Worm (Caenorhabditis elegans): ENCODE results near the gene Y43F8C.15.

DNA sequence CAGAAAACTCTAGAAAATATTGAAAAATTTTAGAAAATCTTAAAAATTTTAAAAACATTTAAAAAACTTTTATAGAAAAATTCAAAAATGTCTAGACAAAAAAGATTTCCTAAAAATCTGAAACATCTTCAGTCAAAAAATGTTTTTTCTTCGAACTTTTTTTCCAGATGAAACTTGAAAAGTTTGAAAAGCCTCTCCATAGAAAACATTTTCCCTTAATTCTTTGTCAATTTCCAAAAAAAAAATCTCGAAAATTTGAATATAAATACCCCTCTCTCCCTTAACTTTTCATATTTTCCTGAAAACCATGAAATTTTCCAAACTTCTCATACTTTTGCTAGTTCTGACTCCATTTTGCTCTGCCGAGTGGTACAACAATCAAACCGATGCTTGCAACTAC lies 18.3 kb upstream of the Y43F8C.15 start, which contains the start of gene Y116F11A.3:
- TF ChIP-seq unc-39 (tag; optimal IDR thresholded peaks at IDR 0.05) = no peak
- no peak for TF ChIP-seq egl-27 (tag; optimal IDR thresholded peaks at IDR 0.05)
- TF ChIP-seq nhr-12 (tag; optimal IDR thresholded peaks at IDR 0.05) = no peak
- TF ChIP-seq unc-62 (GFP tag; optimal IDR thresholded peaks at IDR 0.05) = no peak
- TF ChIP-seq nhr-28 (tag; optimal IDR thresholded peaks at IDR 0.05) = no peak

All from whole organism, L3 larva.